Fruit fly (Drosophila melanogaster): ENCODE data around the gene CG33630.

DNA sequence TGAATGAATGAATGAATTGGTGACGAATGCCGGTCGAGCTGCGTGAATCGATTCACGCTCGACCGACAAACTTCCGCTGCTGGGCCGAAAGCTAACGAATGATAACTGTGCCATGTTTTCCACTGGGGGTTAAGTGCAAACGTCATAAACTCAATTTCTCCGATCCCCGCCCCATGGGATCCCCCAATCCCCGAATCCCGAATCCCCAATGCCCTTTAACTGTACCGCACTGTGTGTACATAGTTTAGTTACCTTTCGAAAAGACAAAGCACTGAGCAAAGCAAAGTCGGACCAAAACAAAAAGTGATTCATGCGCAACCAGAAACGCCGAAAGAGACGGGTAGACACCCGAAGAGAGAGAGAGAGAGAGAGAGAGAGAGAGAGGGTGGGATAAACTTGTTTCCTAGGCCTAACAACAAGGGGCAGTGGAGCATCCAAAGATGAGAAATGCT, 27.4 kb upstream of the CG33630 start:
- TF ChIP-seq ato (GFP tag; IDR thresholded peaks at IDR 0.05; ENCODE audit: partially characterized antibody): no peak
- no peak for TF ChIP-seq CG4404 (GFP tag; IDR thresholded peaks at IDR 0.05)
- no peak for TF ChIP-seq NFAT (GFP tag; IDR thresholded peaks at IDR 0.05)
- TF ChIP-seq lbe (GFP tag; optimal IDR thresholded peaks at IDR 0.05): no peak
- TF ChIP-seq CG7928 (GFP tag; optimal IDR thresholded peaks at IDR 0.05): no peak
- TF ChIP-seq grn (GFP tag; optimal IDR thresholded peaks at IDR 0.05): no peak
- TF ChIP-seq CG17612 (GFP tag; IDR thresholded peaks at IDR 0.05): no peak
- peak; percentile 32; the same call in 1 of the 3 replicates for TF ChIP-seq CG17361 (GFP tag; IDR thresholded peaks at IDR 0.05)
- no peak for TF ChIP-seq CG1603 (tag; optimal IDR thresholded peaks at IDR 0.05)
- TF ChIP-seq CG11695 (GFP tag; IDR thresholded peaks at IDR 0.05): no peak
- peak; percentile 1 for TF ChIP-seq sd (tag; optimal IDR thresholded peaks at IDR 0.05)

Data from whole organism, embryonic.